Worm (Caenorhabditis elegans) whole organism, late embryonic: Measurements from ENCODE around the gene jud-4.

Experiments
- C38D4.7 ChIP-seq: fragments of 200-800 bp; sonication (Bioruptor generic); optimal IDR thresholded peaks from 2 replicates; lab custom pipeline; 2018; ENCODE audit warnings: mild to moderate bottlenecking, missing genetic modification characterization, moderate library complexity, missing compliant biosample characterization
- K02D7.2 ChIP-seq: sonication (generic microtip); optimal IDR thresholded peaks from 2 replicates; lab custom pipeline; 2017; ENCODE audit warnings: mild to moderate bottlenecking, missing genetic modification characterization, missing compliant biosample characterization
- K09A11.1 ChIP-seq: sonication (generic microtip); optimal IDR thresholded peaks from 2 replicates; lab custom pipeline; 2017; ENCODE audit warnings: antibody characterized with exemption, mild to moderate bottlenecking, missing genetic modification characterization, missing compliant biosample characterization; ENCODE audit not compliant: insufficient read depth
- T23F11.4 ChIP-seq: fragments of 200-800 bp; sonication (Bioruptor generic); optimal IDR thresholded peaks from 2 replicates; lab custom pipeline; 2018; ENCODE audit warnings: mild to moderate bottlenecking, missing genetic modification characterization, missing compliant biosample characterization
- ahr-1 ChIP-seq: sonication (generic microtip); optimal IDR thresholded peaks from 2 replicates; lab custom pipeline; 2016; ENCODE audit warnings: missing genetic modification characterization, missing compliant biosample characterization
- ama-1 ChIP-seq: fragments of 150-350 bp; optimal IDR thresholded peaks from 2 replicates; lab custom pipeline; 2014
- ceh-14 ChIP-seq: sonication (generic microtip); optimal IDR thresholded peaks from 2 replicates; lab custom pipeline; 2016; ENCODE audit warnings: missing genotype, missing genetic modification characterization, missing compliant biosample characterization
- ceh-18 ChIP-seq: sonication (generic microtip); optimal IDR thresholded peaks from 2 replicates; lab custom pipeline; 2016; ENCODE audit warnings: missing genetic modification characterization, missing compliant biosample characterization
- ceh-2 ChIP-seq: sonication (generic microtip); optimal IDR thresholded peaks from 2 replicates; lab custom pipeline; 2016; ENCODE audit warnings: missing genotype, missing genetic modification characterization, missing compliant biosample characterization
- ceh-22 ChIP-seq: sonication (generic microtip); optimal IDR thresholded peaks from 2 replicates; lab custom pipeline; 2017; ENCODE audit warnings: missing biosample characterization, missing genetic modification characterization
- ceh-30 ChIP-seq: fragments of 150-350 bp; optimal IDR thresholded peaks from 2 replicates; lab custom pipeline; 2014; ENCODE audit warnings: missing biosample characterization, missing genetic modification characterization
- ceh-31 ChIP-seq: sonication (generic microtip); optimal IDR thresholded peaks from 2 replicates; lab custom pipeline; 2016; ENCODE audit warnings: missing genetic modification characterization, missing compliant biosample characterization
- ceh-45 ChIP-seq: fragments of 200-800 bp; sonication (Bioruptor generic); IDR thresholded peaks from 2 replicates; pipeline ENCODE4 v1.3.6; 2022; ENCODE audit warnings: missing genetic modification reagents, missing genetic modification characterization, missing compliant biosample characterization
- ceh-48 ChIP-seq: sonication (generic microtip); optimal IDR thresholded peaks from 2 replicates; lab custom pipeline; 2016; ENCODE audit warnings: missing genetic modification characterization, inconsistent platforms, missing compliant biosample characterization
- ceh-9 ChIP-seq: sonication (generic microtip); optimal IDR thresholded peaks from 2 replicates; lab custom pipeline; 2016; ENCODE audit warnings: mild to moderate bottlenecking, missing genetic modification characterization, inconsistent platforms, missing compliant biosample characterization
- che-1 ChIP-seq: sonication (generic microtip); optimal IDR thresholded peaks from 2 replicates; lab custom pipeline; 2016; ENCODE audit warnings: mild to moderate bottlenecking, missing genetic modification characterization, missing compliant biosample characterization
- dmd-4 ChIP-seq: sonication (generic microtip); optimal IDR thresholded peaks from 2 replicates; lab custom pipeline; 2016; ENCODE audit warnings: borderline replicate concordance, missing genetic modification characterization, missing compliant biosample characterization
- elt-4 ChIP-seq: sonication (generic microtip); optimal IDR thresholded peaks from 2 replicates; lab custom pipeline; 2016; ENCODE audit warnings: missing genetic modification characterization, missing compliant biosample characterization
- ets-4 ChIP-seq: sonication (generic microtip); optimal IDR thresholded peaks from 2 replicates; lab custom pipeline; 2016; ENCODE audit warnings: missing genetic modification characterization, missing compliant biosample characterization
- fax-1 ChIP-seq: sonication (generic microtip); optimal IDR thresholded peaks from 2 replicates; lab custom pipeline; 2016; ENCODE audit warnings: missing genotype, missing genetic modification characterization, missing compliant biosample characterization
- fkh-10 ChIP-seq: fragments of 150-350 bp; optimal IDR thresholded peaks from 2 replicates; lab custom pipeline; 2014; ENCODE audit warnings: missing biosample characterization, missing genetic modification reagents, missing genetic modification characterization
- fkh-6 ChIP-seq: sonication (generic microtip); optimal IDR thresholded peaks from 2 replicates; lab custom pipeline; 2016; ENCODE audit warnings: missing genetic modification characterization, missing compliant biosample characterization
- hlh-15 ChIP-seq: sonication (generic microtip); optimal IDR thresholded peaks from 2 replicates; lab custom pipeline; 2016; ENCODE audit warnings: missing genetic modification characterization, missing compliant biosample characterization
- hlh-30 ChIP-seq: sonication (generic microtip); optimal IDR thresholded peaks from 2 replicates; lab custom pipeline; 2017; ENCODE audit warnings: antibody characterized with exemption, missing genetic modification characterization, missing compliant biosample characterization; ENCODE audit not compliant: insufficient read depth
- hlh-8 ChIP-seq: sonication (generic microtip); optimal IDR thresholded peaks from 2 replicates; lab custom pipeline; 2016; ENCODE audit warnings: missing genotype, missing genetic modification characterization, missing compliant biosample characterization
- lim-6 ChIP-seq: sonication (generic microtip); optimal IDR thresholded peaks from 2 replicates; lab custom pipeline; 2016; ENCODE audit warnings: missing genetic modification characterization, missing compliant biosample characterization
- lin-11 ChIP-seq: fragments of 200-800 bp; sonication (Bioruptor generic); optimal IDR thresholded peaks from 2 replicates; lab custom pipeline; 2018; ENCODE audit warnings: mild to moderate bottlenecking, missing genetic modification characterization, missing compliant biosample characterization
- madf-2 ChIP-seq: sonication (generic microtip); optimal IDR thresholded peaks from 2 replicates; lab custom pipeline; 2017; ENCODE audit warnings: missing genetic modification characterization, missing compliant biosample characterization
- mec-3 ChIP-seq: sonication (generic microtip); optimal IDR thresholded peaks from 2 replicates; lab custom pipeline; 2016; ENCODE audit warnings: borderline replicate concordance, missing genetic modification characterization, missing compliant biosample characterization
- nfya-1 ChIP-seq: sonication (generic microtip); optimal IDR thresholded peaks from 2 replicates; lab custom pipeline; 2017; ENCODE audit warnings: missing genetic modification characterization, mild to moderate bottlenecking, missing compliant biosample characterization, antibody characterized with exemption, moderate library complexity
- nhr-11 ChIP-seq: fragments of 150-350 bp; optimal IDR thresholded peaks from 2 replicates; lab custom pipeline; 2014; ENCODE audit warnings: missing biosample characterization, missing genetic modification characterization
- npax-4 ChIP-seq: sonication (generic microtip); optimal IDR thresholded peaks from 2 replicates; lab custom pipeline; 2016; ENCODE audit warnings: missing genetic modification characterization, missing compliant biosample characterization
- pag-3 ChIP-seq: sonication (generic microtip); optimal IDR thresholded peaks from 2 replicates; lab custom pipeline; 2016; ENCODE audit warnings: missing compliant biosample characterization, missing genetic modification characterization, borderline replicate concordance
- pat-9 ChIP-seq: fragments of 200-800 bp; sonication (Bioruptor generic); optimal IDR thresholded peaks from 2 replicates; lab custom pipeline; 2018; ENCODE audit warnings: mild to moderate bottlenecking, missing genetic modification characterization, moderate library complexity, missing compliant biosample characterization
- pax-1 ChIP-seq: fragments of 150-350 bp; optimal IDR thresholded peaks from 2 replicates; lab custom pipeline; 2014; ENCODE audit warnings: missing biosample characterization, missing genetic modification characterization
- pha-2 ChIP-seq: sonication (generic microtip); optimal IDR thresholded peaks from 2 replicates; lab custom pipeline; 2017; ENCODE audit warnings: mild to moderate bottlenecking, missing genetic modification characterization, missing compliant biosample characterization
- pha-4 ChIP-seq: fragments of 150-350 bp; optimal IDR thresholded peaks from 2 replicates; lab custom pipeline; 2018; ENCODE audit warnings: missing biosample characterization, missing genetic modification reagents, missing genetic modification characterization
- pros-1 ChIP-seq: fragments of 150-350 bp; optimal IDR thresholded peaks from 2 replicates; lab custom pipeline; 2014; ENCODE audit warnings: missing biosample characterization, missing genetic modification reagents, missing genetic modification characterization
- ref-2 ChIP-seq: sonication (generic microtip); optimal IDR thresholded peaks from 2 replicates; lab custom pipeline; 2016; ENCODE audit warnings: missing genetic modification characterization, missing compliant biosample characterization
- rnt-1 ChIP-seq: sonication (generic microtip); optimal IDR thresholded peaks from 2 replicates; lab custom pipeline; 2016; ENCODE audit warnings: missing genetic modification characterization, missing compliant biosample characterization
- sdc-2 ChIP-seq: sonication (generic microtip); optimal IDR thresholded peaks from 2 replicates; lab custom pipeline; 2016; ENCODE audit warnings: missing genotype, missing genetic modification characterization, missing compliant biosample characterization
- sox-2 ChIP-seq: fragments of 200-800 bp; sonication (Bioruptor generic); IDR thresholded peaks from 2 replicates; pipeline ENCODE4 v1.3.6; 2022; ENCODE audit warnings: missing genetic modification reagents, missing genetic modification characterization, missing compliant biosample characterization
- tbx-2 ChIP-seq: sonication (generic microtip); optimal IDR thresholded peaks from 2 replicates; lab custom pipeline; 2016; ENCODE audit warnings: missing genetic modification characterization, missing compliant biosample characterization
- tbx-7 ChIP-seq: sonication (generic microtip); optimal IDR thresholded peaks from 2 replicates; lab custom pipeline; 2016; ENCODE audit warnings: missing genotype, missing genetic modification characterization, missing compliant biosample characterization
- unc-55 ChIP-seq: sonication (generic microtip); optimal IDR thresholded peaks from 2 replicates; lab custom pipeline; 2017; ENCODE audit warnings: missing biosample characterization, missing genetic modification reagents, missing genetic modification characterization
- unc-86 ChIP-seq: sonication (generic microtip); optimal IDR thresholded peaks from 2 replicates; lab custom pipeline; 2016; ENCODE audit warnings: missing genetic modification characterization, missing compliant biosample characterization

jud-4 gene

DNA sequence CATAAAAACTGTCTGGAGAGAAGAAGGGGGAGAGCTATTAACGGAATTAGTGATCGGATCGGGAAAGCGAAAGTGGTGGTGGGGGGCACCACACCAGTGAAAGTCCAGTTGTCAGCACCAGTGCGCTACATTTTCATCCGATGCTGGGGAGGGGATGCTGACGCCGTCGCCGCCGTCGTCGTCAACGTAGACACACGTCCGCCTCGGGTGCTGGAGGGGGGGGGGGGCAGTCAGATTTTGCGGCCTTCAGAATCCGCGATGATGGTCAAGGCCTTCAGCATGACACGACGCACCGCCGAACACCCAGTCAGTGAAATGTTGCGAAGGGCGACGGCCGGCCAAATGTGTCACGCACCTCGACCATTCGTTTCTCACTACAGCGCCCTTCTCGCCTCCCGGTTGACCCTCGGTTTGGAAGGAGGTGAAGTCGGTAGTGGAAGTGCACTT, 26.4 kb downstream of the jud-4 start:
- TF ChIP-seq madf-2 (tag; lab: Kevin White, UChicago) (peak; percentile 12), ets-4 (tag; lab: Kevin White, UChicago) (no peak), K09A11.1 (tag; lab: Kevin White, UChicago) (no peak), ref-2 (tag; lab: Kevin White, UChicago) (peak; percentile 70), ceh-30 (tag; lab: Kevin White, UChicago) (no peak), T23F11.4 (no peak), unc-55 (GFP tag; lab: Kevin White, UChicago) (no peak), nfya-1 (tag; lab: Kevin White, UChicago) (no peak), pha-2 (no peak), ceh-18 (tag; lab: Kevin White, UChicago) (no peak), ceh-45 (no peak), nhr-11 (no peak), ceh-9 (tag; lab: Kevin White, UChicago) (no peak), hlh-8 (tag; lab: Kevin White, UChicago) (no peak), npax-4 (no peak), rnt-1 (tag; lab: Kevin White, UChicago) (peak; percentile 21), lim-6 (tag; lab: Kevin White, UChicago) (no peak), pat-9 (tag; lab: Kevin White, UChicago) (no peak), sdc-2 (no peak), ceh-2 (tag; lab: Kevin White, UChicago) (no peak), ahr-1 (no peak), C38D4.7 (GFP tag; lab: Kevin White, UChicago) (no peak), pros-1 (peak; percentile 59), ceh-48 (tag; lab: Kevin White, UChicago) (no peak), K02D7.2 (tag; lab: Kevin White, UChicago) (no peak), tbx-7 (tag; lab: Kevin White, UChicago) (no peak), unc-86 (tag; lab: Kevin White, UChicago) (no peak), elt-4 (tag; lab: Kevin White, UChicago) (no peak), pha-4 (tag; lab: Kevin White, UChicago) (no peak), ceh-22 (tag; lab: Kevin White, UChicago) (no peak), fkh-10 (no peak), pag-3 (no peak), che-1 (no peak), dmd-4 (no peak), ceh-31 (tag; lab: Kevin White, UChicago) (peak; percentile 14), pax-1 (tag; lab: Kevin White, UChicago) (no peak), lin-11 (tag; lab: Kevin White, UChicago) (no peak), tbx-2 (tag; lab: Kevin White, UChicago) (no peak)

DNA sequence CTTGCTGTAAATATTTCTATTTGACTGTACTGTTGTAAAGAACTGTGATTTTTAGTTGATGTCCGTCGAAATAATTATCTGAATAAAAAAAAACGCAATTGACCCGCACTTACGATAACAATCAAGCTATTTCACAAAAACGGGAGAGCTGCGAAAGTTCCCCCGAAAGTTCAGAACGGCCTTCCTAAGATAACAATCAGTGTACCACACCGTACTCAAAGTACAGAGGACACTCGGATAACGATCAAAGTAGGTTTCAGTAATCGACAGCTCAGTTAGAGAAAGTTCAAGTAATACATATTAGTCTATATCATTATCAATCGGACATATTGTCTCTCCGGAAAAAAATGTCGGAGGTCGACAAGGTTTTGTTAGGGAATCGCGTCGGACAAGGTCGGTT, 27.1 kb downstream of the jud-4 start:
- TF ChIP-seq npax-4 (no peak), fax-1 (tag; lab: Kevin White, UChicago) (no peak), pha-2 (no peak), ceh-31 (tag; lab: Kevin White, UChicago) (no peak), hlh-15 (no peak), fkh-6 (tag; lab: Kevin White, UChicago) (no peak), ama-1 (lab: Kevin White, UChicago) (no peak), sdc-2 (no peak), fkh-10 (no peak), hlh-30 (no peak), sox-2 (GFP tag; lab: Robert Waterston, UW) (no peak), mec-3 (tag; lab: Kevin White, UChicago) (no peak), ceh-14 (tag; lab: Kevin White, UChicago) (no peak), ets-4 (tag; lab: Kevin White, UChicago) (no peak)
